Worm (Caenorhabditis elegans): ENCODE results near the gene wht-2.

wht-2 gene

DNA sequence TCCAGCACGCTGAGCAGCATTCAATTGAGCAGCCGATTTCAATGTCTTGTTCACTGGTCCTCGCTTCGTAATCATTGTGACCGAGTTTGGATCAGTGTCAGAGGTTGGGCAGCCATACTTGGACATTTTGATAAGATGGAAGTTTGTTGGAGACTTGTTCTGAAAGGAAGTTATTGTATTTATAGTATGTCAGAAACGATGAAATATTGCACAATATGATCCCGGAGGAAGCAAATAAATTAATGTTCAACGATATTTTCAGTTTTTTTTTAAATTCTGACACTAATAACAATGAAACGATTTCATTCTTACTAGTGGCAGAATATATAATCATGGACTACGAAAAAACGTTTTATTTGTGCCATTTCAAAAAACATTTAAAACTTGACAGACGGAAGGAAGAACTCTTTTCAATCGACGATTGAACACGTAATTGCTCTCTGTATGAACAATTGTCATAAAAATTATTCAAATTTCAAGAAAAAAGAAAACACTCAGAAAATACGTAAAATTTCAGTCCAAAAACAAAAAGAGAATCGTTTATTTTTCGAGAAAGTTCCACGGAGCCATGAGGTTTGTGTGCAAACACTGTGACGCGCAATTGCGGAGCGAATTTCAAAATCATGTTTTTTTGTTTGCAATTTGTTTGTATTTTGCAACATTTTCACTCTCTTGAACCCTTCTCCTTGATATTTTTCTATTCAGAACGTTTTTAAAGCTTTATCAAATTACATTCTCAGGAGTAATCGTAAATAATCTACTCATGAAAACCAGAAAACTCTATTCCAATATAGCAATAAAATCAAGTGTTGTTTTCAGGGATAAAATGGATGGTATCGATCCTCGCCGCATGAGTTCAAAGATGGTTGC is 10.0 kb downstream of the wht-2 start, which contains the start of the genes mbf-1 and nse-4 (continued):
- TF ChIP-seq rpc-1 (optimal IDR thresholded peaks at IDR 0.05), result peak; percentile 34
- TF ChIP-seq rpc-1 (tag; optimal IDR thresholded peaks at IDR 0.05), result no peak
- TF ChIP-seq mcd-1 (GFP tag; IDR thresholded peaks at IDR 0.05), result peak; percentile 32; the same call in 1 of the 2 replicates
- TF ChIP-seq ztf-22 (GFP tag; optimal IDR thresholded peaks at IDR 0.05), result no peak
- TF ChIP-seq sptf-2 (GFP tag; optimal IDR thresholded peaks at IDR 0.05), result no peak
- TF ChIP-seq C06A6.2 (GFP tag; conservative IDR thresholded peaks at IDR 0.05), result no peak
- TF ChIP-seq attf-5 (GFP tag; optimal IDR thresholded peaks at IDR 0.05), result peak; percentile 43
- no peak for TF ChIP-seq nfya-1 (tag; optimal IDR thresholded peaks at IDR 0.05; ENCODE audit: borderline replicate concordance, insufficient read depth)
- TF ChIP-seq xnd-1 (tag; optimal IDR thresholded peaks at IDR 0.05), result no peak
- no peak for TF ChIP-seq sdz-38 (tag; optimal IDR thresholded peaks at IDR 0.05)
- TF ChIP-seq nfyb-1 (GFP tag; IDR thresholded peaks at IDR 0.05), result no peak
- no peak for TF ChIP-seq snpc-3.4 (tag; optimal IDR thresholded peaks at IDR 0.05)
- TF ChIP-seq lin-54 (GFP tag; optimal IDR thresholded peaks at IDR 0.05), result peak; percentile 73
- TF ChIP-seq Y53G8AR.9 (GFP tag; conservative IDR thresholded peaks at IDR 0.05), result no peak
- TF ChIP-seq F57A8.1 (GFP tag; optimal IDR thresholded peaks at IDR 0.05), result no peak
- TF ChIP-seq ceh-91 (GFP tag; IDR thresholded peaks at IDR 0.05), result no peak
- no peak for TF ChIP-seq unc-62 (GFP tag; optimal IDR thresholded peaks at IDR 0.05)
- TF ChIP-seq atf-7 (tag; optimal IDR thresholded peaks at IDR 0.05), result no peak
- no peak for TF ChIP-seq ztf-28 (GFP tag; IDR thresholded peaks at IDR 0.05)
- no peak for TF ChIP-seq ets-4 (GFP tag; optimal IDR thresholded peaks at IDR 0.05)
- no peak for TF ChIP-seq mxl-1 (tag; optimal IDR thresholded peaks at IDR 0.05)
- no peak for TF ChIP-seq hmg-20 (GFP tag; IDR thresholded peaks at IDR 0.05)
- no peak for TF ChIP-seq nhr-120 (GFP tag; IDR thresholded peaks at IDR 0.05)
- TF ChIP-seq pha-4 (tag; optimal IDR thresholded peaks at IDR 0.05), result no peak
- no peak for TF ChIP-seq ZK185.1 (tag; optimal IDR thresholded peaks at IDR 0.05; ENCODE audit: poor library complexity, severe bottlenecking)
- no peak for TF ChIP-seq ceh-58 (GFP tag; IDR thresholded peaks at IDR 0.05)
- TF ChIP-seq zim-3 (tag; optimal IDR thresholded peaks at IDR 0.05), result no peak
- no peak for TF ChIP-seq rcor-1 (GFP tag; IDR thresholded peaks at IDR 0.05)
- no peak for TF ChIP-seq mes-4 (tag; optimal IDR thresholded peaks at IDR 0.05)
- TF ChIP-seq nfya-2 (GFP tag; IDR thresholded peaks at IDR 0.05), result no peak
- no peak for TF ChIP-seq F10E7.11 (tag; optimal IDR thresholded peaks at IDR 0.05)
- peak in 1 of 2 experiments; percentile 12 for TF ChIP-seq let-607 (tag; optimal IDR thresholded peaks at IDR 0.05)
- no peak for TF ChIP-seq ceh-100 (GFP tag; IDR thresholded peaks at IDR 0.05)
- TF ChIP-seq dpff-1 (tag; optimal IDR thresholded peaks at IDR 0.05), result no peak
- no peak for TF ChIP-seq B0336.3 (GFP tag; IDR thresholded peaks at IDR 0.05)
- TF ChIP-seq ekl-4 (GFP tag; IDR thresholded peaks at IDR 0.05), result 0 out of 2 replicates have a peak, but pooled peaks have one; percentile 34
- peak; percentile 53 for TF ChIP-seq F33H1.4 (GFP tag; IDR thresholded peaks at IDR 0.05)
- TF ChIP-seq F57C9.4 (tag; optimal IDR thresholded peaks at IDR 0.05), result no peak
- TF ChIP-seq Y95B8A.8 (GFP tag; IDR thresholded peaks at IDR 0.05), result no peak
- TF ChIP-seq ztf-6 (GFP tag; IDR thresholded peaks at IDR 0.05), result no peak
- peak; percentile 37; the same call in 1 of the 2 replicates for TF ChIP-seq hmg-1.2 (GFP tag; IDR thresholded peaks at IDR 0.05)
- TF ChIP-seq hsf-1 (GFP tag; IDR thresholded peaks at IDR 0.05), result peak; percentile 98
- no peak for TF ChIP-seq akir-1 (GFP tag; optimal IDR thresholded peaks at IDR 0.05)
- TF ChIP-seq ztf-18 (tag; optimal IDR thresholded peaks at IDR 0.05), result no peak
- TF ChIP-seq chd-7 (tag; optimal IDR thresholded peaks at IDR 0.05), result no peak
- TF ChIP-seq F39B2.1 (GFP tag; IDR thresholded peaks at IDR 0.05), result no peak
- TF ChIP-seq repo-1 (tag; optimal IDR thresholded peaks at IDR 0.05), result no peak
- TF ChIP-seq somi-1 (GFP tag; optimal IDR thresholded peaks at IDR 0.05), result no peak
